Worm (Caenorhabditis elegans): ENCODE data around the gene F20B6.6.

ce11 chrX:4219487-4219886 is 17.5 kb upstream of the F20B6.6 start:
- TF ChIP-seq ceh-82 (tag; optimal IDR thresholded peaks at IDR 0.05) (no peak), nhr-25 (tag; optimal IDR thresholded peaks at IDR 0.05) (no peak), ztf-11 (tag; optimal IDR thresholded peaks at IDR 0.05) (no peak), zag-1 (tag; optimal IDR thresholded peaks at IDR 0.05) (no peak), ztf-4 (tag; optimal IDR thresholded peaks at IDR 0.05) (no peak), nhr-6 (tag; optimal IDR thresholded peaks at IDR 0.05) (no peak), crh-2 (tag; optimal IDR thresholded peaks at IDR 0.05) (peak; percentile 5), nhr-237 (tag; optimal IDR thresholded peaks at IDR 0.05) (no peak), dmd-4 (tag; optimal IDR thresholded peaks at IDR 0.05) (no peak), nhr-77 (tag; optimal IDR thresholded peaks at IDR 0.05) (no peak)
